Fruit fly (Drosophila melanogaster): ENCODE measurements around the gene vri.

vri gene

dm6 chr2L:5306373-5306997 lies 17.7 kb downstream of the vri start (continued):
- TF ChIP-seq fd85E (GFP tag; optimal IDR thresholded peaks at IDR 0.05) (no peak), Gug (GFP tag; IDR thresholded peaks at IDR 0.05) (no peak), CG32006 (GFP tag; optimal IDR thresholded peaks at IDR 0.05) (no peak), lz (GFP tag; optimal IDR thresholded peaks at IDR 0.05) (no peak), cyc (GFP tag; optimal IDR thresholded peaks at IDR 0.05) (no peak), CG10669 (GFP tag; optimal IDR thresholded peaks at IDR 0.05) (no peak), Eip75B (GFP tag; optimal IDR thresholded peaks at IDR 0.05) (peak; percentile 11), salr (GFP tag; optimal IDR thresholded peaks at IDR 0.05) (no peak), Eip93F (GFP tag; optimal IDR thresholded peaks at IDR 0.05) (peak; percentile 49), Met (GFP tag; optimal IDR thresholded peaks at IDR 0.05) (no peak), acj6 (GFP tag; optimal IDR thresholded peaks at IDR 0.05) (no peak), CG6163 (GFP tag; IDR thresholded peaks at IDR 0.05) (0 out of 3 replicates have a peak, but pooled peaks have one; percentile 59), Blimp-1 (GFP tag; optimal IDR thresholded peaks at IDR 0.05) (peak; percentile 38), CG8632 (GFP tag; optimal IDR thresholded peaks at IDR 0.05) (no peak), eg (GFP tag; IDR thresholded peaks at IDR 0.05) (peak; percentile 59; the same call in 1 of the 3 replicates), ss (GFP tag; optimal IDR thresholded peaks at IDR 0.05) (peak in 1 of 2 experiments; percentile 37)

DNA sequence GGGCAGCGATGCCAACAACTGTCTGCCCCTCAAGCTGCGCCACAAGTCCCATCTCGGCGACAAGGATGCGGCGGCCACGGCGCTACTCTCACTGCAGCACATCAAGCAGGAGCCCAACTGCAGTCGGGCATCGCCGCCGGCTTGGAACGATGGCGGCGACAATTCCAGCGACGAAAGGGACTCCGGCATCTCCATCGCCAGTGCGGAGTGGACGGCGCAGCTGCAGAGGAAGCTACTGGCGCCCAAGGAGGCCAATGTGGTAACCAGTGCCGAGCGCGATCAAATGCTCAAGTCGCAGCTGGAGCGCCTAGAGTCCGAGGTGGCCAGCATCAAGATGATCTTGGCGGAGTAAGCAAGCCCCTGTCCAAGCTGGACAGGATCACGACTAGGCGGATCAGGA lies 20.6 kb downstream of the vri start:
- no peak for TF ChIP-seq pdm3 (GFP tag; optimal IDR thresholded peaks at IDR 0.05)
- no peak for TF ChIP-seq svp (GFP tag)
- TF ChIP-seq CG6854 (GFP tag; optimal IDR thresholded peaks at IDR 0.05): no peak
- no peak for TF ChIP-seq OdsH (GFP tag; optimal IDR thresholded peaks at IDR 0.05)
- TF ChIP-seq CG31627 (GFP tag; optimal IDR thresholded peaks at IDR 0.05): no peak
- no peak for TF ChIP-seq Hr4 (GFP tag; optimal IDR thresholded peaks at IDR 0.05)
- TF ChIP-seq Eip75B (GFP tag; optimal IDR thresholded peaks at IDR 0.05): no peak
- TF ChIP-seq CG10669 (GFP tag; optimal IDR thresholded peaks at IDR 0.05): no peak
- TF ChIP-seq CG4318 (GFP tag; optimal IDR thresholded peaks at IDR 0.05): no peak
- TF ChIP-seq Smox (GFP tag; optimal IDR thresholded peaks at IDR 0.05): no peak
- TF ChIP-seq CG11762 (GFP tag; optimal IDR thresholded peaks at IDR 0.05; ENCODE audit: insufficient read depth): no peak

DNA sequence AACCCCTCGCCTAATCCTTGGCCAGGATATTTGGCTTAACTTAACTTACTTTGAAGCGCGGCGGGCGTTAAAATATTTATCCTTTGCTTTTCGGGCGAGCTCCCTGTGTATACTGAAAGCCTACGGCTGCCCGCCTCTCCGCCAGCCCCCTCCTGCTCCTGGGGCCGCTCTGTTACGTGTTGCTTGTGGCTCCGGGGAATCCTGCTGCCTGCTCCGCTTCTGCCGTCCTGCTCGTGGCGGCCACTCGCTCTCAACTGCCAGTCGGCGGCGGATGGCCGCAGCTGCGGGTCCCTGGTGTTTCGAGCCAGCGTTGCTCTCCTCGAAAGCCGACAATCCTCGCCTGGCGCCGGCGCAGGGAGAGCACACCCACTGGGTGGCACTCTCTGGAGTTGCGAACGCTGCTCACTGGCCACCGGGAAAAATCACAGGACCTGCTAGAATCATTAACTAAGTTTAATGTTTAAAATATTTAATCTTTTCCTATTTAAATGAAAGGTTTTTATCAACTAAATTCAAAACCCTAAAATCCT lies 26.0 kb downstream of the vri start, which contains the start of gene CG14024:
Gene CG14024, minus strand, starts transcription at position 266 of the 530 bp plus-strand sequence.
- no peak for TF ChIP-seq pdm3 (GFP tag; optimal IDR thresholded peaks at IDR 0.05)
- TF ChIP-seq CG6854 (GFP tag; optimal IDR thresholded peaks at IDR 0.05): no peak
- TF ChIP-seq lz (GFP tag; optimal IDR thresholded peaks at IDR 0.05): no peak
- TF ChIP-seq Sox15 (GFP tag; optimal IDR thresholded peaks at IDR 0.05): no peak

dm6 chr2L:5320063-5320462 lies 31.3 kb downstream of the vri start:
- peak; percentile 61 for TF ChIP-seq svp (GFP tag)
- TF ChIP-seq acj6 (GFP tag; optimal IDR thresholded peaks at IDR 0.05): no peak

DNA sequence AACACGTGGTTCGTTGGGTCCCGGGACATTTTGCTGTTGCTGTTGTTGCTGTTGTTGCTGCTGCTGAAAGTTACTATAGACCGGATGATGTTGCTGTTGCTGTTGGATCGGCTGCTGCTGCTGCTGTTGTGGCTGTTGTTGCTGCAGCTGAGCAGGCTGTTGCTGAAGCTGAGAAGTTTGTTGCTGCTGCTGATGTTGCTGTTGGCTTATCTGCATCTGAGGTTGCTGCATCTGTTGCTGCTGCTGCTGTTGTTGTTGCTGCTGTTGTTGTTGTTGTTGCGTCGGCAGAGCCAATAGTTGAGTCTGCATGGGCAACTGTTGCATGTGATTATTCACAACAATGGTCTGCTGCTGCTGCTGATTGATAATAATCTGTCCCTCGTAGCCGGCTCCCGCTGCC lies 32.3 kb downstream of the vri start:
- no peak for TF ChIP-seq fkh (GFP tag; optimal IDR thresholded peaks at IDR 0.05)
- TF ChIP-seq pdm3 (GFP tag; optimal IDR thresholded peaks at IDR 0.05): no peak
- TF ChIP-seq CG11902 (GFP tag; optimal IDR thresholded peaks at IDR 0.05): no peak

dm6 chr2L:5324958-5325850 lies 36.5 kb downstream of the vri start:
- TF ChIP-seq dsx (GFP tag; optimal IDR thresholded peaks at IDR 0.05; ENCODE audit: poor library complexity, severe bottlenecking): peak; percentile 42
- peak; percentile 54 for TF ChIP-seq salr (GFP tag; optimal IDR thresholded peaks at IDR 0.05)
- peak; percentile 82 for TF ChIP-seq CG3919 (GFP tag; optimal IDR thresholded peaks at IDR 0.05)
- TF ChIP-seq CG1621 (tag; optimal IDR thresholded peaks at IDR 0.05): peak; percentile 73
- TF ChIP-seq CG9139 (GFP tag; optimal IDR thresholded peaks at IDR 0.05): peak; percentile 74
- TF ChIP-seq spab (GFP tag; optimal IDR thresholded peaks at IDR 0.05): no peak
- peak; percentile 83 for TF ChIP-seq Hr39 (GFP tag; optimal IDR thresholded peaks at IDR 0.05)
- peak; percentile 66 for TF ChIP-seq CG3032 (tag; optimal IDR thresholded peaks at IDR 0.05)
- peak; percentile 65 for TF ChIP-seq topi (GFP tag; optimal IDR thresholded peaks at IDR 0.05)
- TF ChIP-seq Sox102F (GFP tag; optimal IDR thresholded peaks at IDR 0.05): peak; percentile 76
- peak; percentile 19 for TF ChIP-seq Blimp-1 (GFP tag; optimal IDR thresholded peaks at IDR 0.05)
- TF ChIP-seq lz (GFP tag; optimal IDR thresholded peaks at IDR 0.05): peak; percentile 75
- TF ChIP-seq CG8632 (GFP tag; optimal IDR thresholded peaks at IDR 0.05): peak; percentile 77
- TF ChIP-seq CG6854 (GFP tag; optimal IDR thresholded peaks at IDR 0.05): peak; percentile 75
- TF ChIP-seq CG6792 (GFP tag; optimal IDR thresholded peaks at IDR 0.05): peak; percentile 83
